Fruit fly (Drosophila melanogaster): ENCODE measurements around the gene Adss.

DNA sequence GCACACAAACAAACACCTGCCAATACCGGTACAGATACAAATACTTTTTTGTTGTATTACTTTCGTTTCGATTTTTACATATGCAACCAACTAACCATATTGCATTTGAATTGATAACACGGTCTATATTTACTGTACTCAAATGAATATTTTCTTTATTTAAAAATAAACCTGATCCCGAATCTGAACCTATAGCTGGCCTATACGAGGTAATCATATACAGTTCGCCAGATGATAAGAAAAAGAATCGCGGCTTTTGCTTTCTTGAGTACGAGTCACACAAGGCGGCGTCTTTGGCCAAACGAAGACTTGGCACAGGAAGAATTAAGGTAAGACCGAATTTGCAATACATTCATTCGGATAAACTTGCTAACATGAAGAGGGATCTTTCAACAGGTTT lies 33.4 kb downstream of the Adss start:
- no peak for TF ChIP-seq Hr78 (GFP tag; optimal IDR thresholded peaks at IDR 0.05)
- no peak for TF ChIP-seq fru (GFP tag; optimal IDR thresholded peaks at IDR 0.05)
- no peak for TF ChIP-seq h (GFP tag; optimal IDR thresholded peaks at IDR 0.05)
- no peak for TF ChIP-seq Dfd (GFP tag; optimal IDR thresholded peaks at IDR 0.05)
- TF ChIP-seq br (GFP tag; optimal IDR thresholded peaks at IDR 0.05): no peak
- TF ChIP-seq brk (GFP tag; optimal IDR thresholded peaks at IDR 0.05): no peak
- TF ChIP-seq OdsH (GFP tag; optimal IDR thresholded peaks at IDR 0.05): no peak

Measured in whole organism, wandering third instar larva.